Fruit fly (Drosophila melanogaster) whole organism, embryonic: ENCODE measurements around the gene crq.
A peak's percentile ranks its signal among the peaks of the same experiment; 100 is the strongest.

Source experiments
- Atf-2 ChIP-seq: fragments of 200-800 bp; sonication (Bioruptor generic); optimal IDR thresholded peaks from 2 replicates; lab custom pipeline; 2016; ENCODE audit warnings: missing biosample characterization, missing genetic modification characterization
- Bteb2 ChIP-seq: fragments of 200-800 bp; sonication (Bioruptor generic); optimal IDR thresholded peaks from 2 replicates; lab custom pipeline; 2016; ENCODE audit warnings: missing biosample characterization, missing genetic modification characterization
- CG11085 ChIP-seq: fragments of 200-800 bp; sonication (Bioruptor generic); IDR thresholded peaks from 2 replicates; pipeline ENCODE4 v1.3.6; 2022; ENCODE audit warnings: missing biosample characterization, missing genetic modification characterization
- CG12219 ChIP-seq: fragments of 200-800 bp; sonication (Bioruptor generic); optimal IDR thresholded peaks from 3 replicates; lab custom pipeline; 2018; ENCODE audit warnings: missing biosample characterization, mild to moderate bottlenecking, missing genetic modification characterization
- CG13123 ChIP-seq: fragments of 200-800 bp; sonication (Bioruptor generic); optimal IDR thresholded peaks from 2 replicates; lab custom pipeline; 2016; ENCODE audit warnings: missing biosample characterization, missing genetic modification characterization
- CG14667 ChIP-seq: fragments of 200-800 bp; sonication (Bioruptor generic); IDR thresholded peaks from 2 replicates; pipeline ENCODE4 v1.3.6; 2022; ENCODE audit warnings: missing biosample characterization, missing genetic modification characterization
- CG14860 ChIP-seq: fragments of 200-800 bp; sonication (Bioruptor generic); IDR thresholded peaks from 3 replicates; pipeline ENCODE4 v1.3.6; 2022; ENCODE audit warnings: missing biosample characterization, missing genetic modification characterization; ENCODE audit not compliant: partially characterized antibody
- CG17385 ChIP-seq: fragments of 200-800 bp; sonication (Bioruptor generic); optimal IDR thresholded peaks from 3 replicates; lab custom pipeline; 2018; ENCODE audit warnings: missing biosample characterization, mild to moderate bottlenecking, missing genetic modification characterization
- CG17912 ChIP-seq: fragments of 200-800 bp; sonication (Bioruptor generic); optimal IDR thresholded peaks from 2 replicates; lab custom pipeline; 2018; ENCODE audit warnings: missing biosample characterization, mild to moderate bottlenecking, missing genetic modification characterization
- CG18599 ChIP-seq: fragments of 200-800 bp; sonication (Bioruptor generic); optimal IDR thresholded peaks from 3 replicates; lab custom pipeline; 2017; ENCODE audit warnings: missing biosample characterization, missing genetic modification characterization, mild to moderate bottlenecking, moderate library complexity, missing genetic modification reagents
- CG30431 ChIP-seq: fragments of 200-800 bp; sonication (Bioruptor generic); optimal IDR thresholded peaks from 2 replicates; lab custom pipeline; 2017; ENCODE audit warnings: missing biosample characterization, missing genetic modification characterization
- CG31365 ChIP-seq: fragments of 200-800 bp; sonication (Bioruptor generic); optimal IDR thresholded peaks from 2 replicates; lab custom pipeline; 2018; ENCODE audit warnings: missing biosample characterization, mild to moderate bottlenecking, missing genetic modification characterization
- CG31441 ChIP-seq: fragments of 200-800 bp; sonication (Bioruptor generic); IDR thresholded peaks from 2 replicates; pipeline ENCODE4 v1.3.6; 2022; ENCODE audit warnings: missing biosample characterization, missing genetic modification characterization
- CG4360 ChIP-seq: fragments of 200-800 bp; sonication (Bioruptor generic); IDR thresholded peaks from 2 replicates; pipeline ENCODE4 v1.3.6; 2022; ENCODE audit warnings: missing biosample characterization, missing genetic modification characterization
- CG7786 ChIP-seq: fragments of 200-800 bp; sonication (Bioruptor generic); optimal IDR thresholded peaks from 2 replicates; lab custom pipeline; 2016; ENCODE audit warnings: missing biosample characterization, missing genetic modification characterization
- Dfd ChIP-seq, 2 experiments: fragments of >200 bp; optimal IDR thresholded peaks; 2 replicates each; lab custom pipeline; 2017; ENCODE audit warnings: missing biosample characterization in 2 of 2, missing genetic modification characterization in 2 of 2
- Fer3 ChIP-seq: fragments of 200-800 bp; sonication (Bioruptor generic); optimal IDR thresholded peaks from 2 replicates; lab custom pipeline; 2018; ENCODE audit warnings: missing biosample characterization, mild to moderate bottlenecking, missing genetic modification characterization, moderate library complexity
- Gsc ChIP-seq: fragments of 200-800 bp; sonication (Bioruptor generic); IDR thresholded peaks from 2 replicates; pipeline ENCODE4 v1.3.6; 2022; ENCODE audit warnings: missing biosample characterization, missing genetic modification characterization
- H2.0 ChIP-seq: fragments of 200-800 bp; sonication (Bioruptor generic); IDR thresholded peaks from 2 replicates; pipeline ENCODE4 v1.3.6; 2022; ENCODE audit warnings: missing biosample characterization, missing genetic modification characterization
- HLH4C ChIP-seq: fragments of 200-800 bp; sonication (Bioruptor generic); IDR thresholded peaks from 3 replicates; pipeline ENCODE4 v1.3.6; 2022; ENCODE audit warnings: missing biosample characterization, missing genetic modification characterization; ENCODE audit not compliant: partially characterized antibody
- HLH54F ChIP-seq: fragments of 200-800 bp; sonication (Bioruptor generic); optimal IDR thresholded peaks from 3 replicates; lab custom pipeline; 2016; ENCODE audit warnings: missing biosample characterization, missing genetic modification characterization
- Lpt ChIP-seq: fragments of >200 bp; optimal IDR thresholded peaks from 2 replicates; lab custom pipeline; 2018; ENCODE audit warnings: missing biosample characterization, missing genetic modification characterization
- MBD-R2 ChIP-seq: fragments of 200-800 bp; sonication (Bioruptor generic); IDR thresholded peaks from 2 replicates; pipeline ENCODE4 v1.3.6; 2022; ENCODE audit warnings: missing biosample characterization, missing genetic modification characterization
- Mrtf ChIP-seq: fragments of 200-800 bp; sonication (Bioruptor generic); IDR thresholded peaks from 3 replicates; pipeline ENCODE4 v1.3.6; 2022; ENCODE audit warnings: missing biosample characterization, missing genetic modification characterization
- Optix ChIP-seq: fragments of 200-800 bp; sonication (Bioruptor generic); IDR thresholded peaks from 3 replicates; pipeline ENCODE4 v1.3.6; 2022; ENCODE audit warnings: missing biosample characterization, missing genetic modification characterization
- Pdp1 ChIP-seq, 2 experiments: fragments of 200-800 bp; sonication (Bioruptor generic); optimal IDR thresholded peaks; 3 replicates each; lab custom pipeline; 2016; ENCODE audit warnings: missing biosample characterization in 2 of 2, missing genetic modification characterization in 2 of 2, mild to moderate bottlenecking in 1 of 2, moderate library complexity in 1 of 2
- Sin3A ChIP-seq: fragments of >200 bp; optimal IDR thresholded peaks from 2 replicates; lab custom pipeline; 2018
- Sox102F ChIP-seq: fragments of 200-800 bp; sonication (Bioruptor generic); optimal IDR thresholded peaks from 2 replicates; lab custom pipeline; 2018; ENCODE audit warnings: missing biosample characterization, mild to moderate bottlenecking, missing genetic modification characterization, moderate library complexity
- al ChIP-seq: fragments of 200-800 bp; sonication (Bioruptor generic); IDR thresholded peaks from 2 replicates; pipeline ENCODE4 v1.3.6; 2022; ENCODE audit warnings: missing biosample characterization, missing genetic modification characterization
- amos ChIP-seq: fragments of 200-800 bp; sonication (Bioruptor generic); IDR thresholded peaks from 2 replicates; pipeline ENCODE4 v1.3.6; 2022; ENCODE audit warnings: missing biosample characterization, missing genetic modification characterization; ENCODE audit not compliant: partially characterized antibody
- bab2 ChIP-seq: fragments of 200-800 bp; sonication (Bioruptor generic); optimal IDR thresholded peaks from 2 replicates; lab custom pipeline; 2016; ENCODE audit warnings: missing biosample characterization, missing genetic modification characterization
- bsh ChIP-seq, 2 experiments: fragments of 200-800 bp; sonication (Bioruptor generic); optimal IDR thresholded peaks; 2 replicates each; lab custom pipeline; 2017 to 2018; ENCODE audit warnings: mild to moderate bottlenecking in 2 of 2, missing biosample characterization in 2 of 2, missing genetic modification characterization in 2 of 2, moderate library complexity in 1 of 2
- cato ChIP-seq: fragments of 200-800 bp; sonication (Bioruptor generic); optimal IDR thresholded peaks from 2 replicates; lab custom pipeline; 2016; ENCODE audit warnings: missing biosample characterization, missing genetic modification characterization, borderline replicate concordance
- chif ChIP-seq, 2 experiments: fragments of 200-800 bp; sonication (Bioruptor generic); optimal IDR thresholded peaks; 3 replicates each; lab custom pipeline; 2016; ENCODE audit warnings: missing biosample characterization in 2 of 2, missing genetic modification characterization in 2 of 2
- en ChIP-seq: fragments of 200-800 bp; sonication (Bioruptor generic); optimal IDR thresholded peaks from 2 replicates; lab custom pipeline; 2016; ENCODE audit warnings: missing biosample characterization, missing genetic modification characterization
- her ChIP-seq: fragments of 200-800 bp; sonication (Bioruptor generic); optimal IDR thresholded peaks from 2 replicates; lab custom pipeline; 2016; ENCODE audit warnings: missing biosample characterization, missing genetic modification characterization
- hkb ChIP-seq, 2 experiments: fragments of 200-800 bp in 1 of 2; fragments of >200 bp in 1 of 2; sonication (Bioruptor generic) in 1 of 2; IDR thresholded peaks in 1 of 2; optimal IDR thresholded peaks in 1 of 2; 2 replicates each; pipeline versions ENCODE4 v1.3.6 to Lab custom; 2017 to 2022; ENCODE audit warnings: missing biosample characterization in 1 of 2, missing genetic modification characterization in 1 of 2
- lab ChIP-seq: fragments of 200-800 bp; sonication (Bioruptor generic); optimal IDR thresholded peaks from 3 replicates; lab custom pipeline; 2017; ENCODE audit warnings: missing biosample characterization, missing genetic modification characterization, mild to moderate bottlenecking, moderate library complexity, missing genetic modification reagents
- lmd ChIP-seq: fragments of 200-800 bp; sonication (Bioruptor generic); IDR thresholded peaks from 2 replicates; pipeline ENCODE4 v1.3.6; 2022; ENCODE audit warnings: missing biosample characterization, missing genetic modification characterization
- odd ChIP-seq: fragments of 200-800 bp; sonication (Bioruptor generic); optimal IDR thresholded peaks from 2 replicates; lab custom pipeline; 2017; ENCODE audit warnings: missing biosample characterization, mild to moderate bottlenecking, missing genetic modification characterization
- repo ChIP-seq: fragments of 200-800 bp; sonication (Bioruptor generic); optimal IDR thresholded peaks from 2 replicates; lab custom pipeline; 2016; ENCODE audit warnings: missing biosample characterization, missing genetic modification characterization
- rib ChIP-seq: fragments of 200-800 bp; sonication (Bioruptor generic); IDR thresholded peaks from 2 replicates; pipeline ENCODE4 v1.3.6; 2022; ENCODE audit warnings: missing biosample characterization, missing genetic modification characterization
- sd ChIP-seq: fragments of 200-800 bp; sonication (Bioruptor generic); optimal IDR thresholded peaks from 3 replicates; lab custom pipeline; 2018; ENCODE audit warnings: missing biosample characterization, mild to moderate bottlenecking, missing genetic modification characterization, moderate library complexity
- shn ChIP-seq: fragments of 200-800 bp; sonication (Bioruptor generic); optimal IDR thresholded peaks from 3 replicates; lab custom pipeline; 2016; ENCODE audit warnings: missing biosample characterization, missing genetic modification characterization
- sima ChIP-seq: fragments of 200-800 bp; sonication (Bioruptor generic); optimal IDR thresholded peaks from 2 replicates; lab custom pipeline; 2016; ENCODE audit warnings: missing biosample characterization, missing genetic modification characterization
- sisA ChIP-seq: fragments of 200-800 bp; sonication (Bioruptor generic); IDR thresholded peaks from 2 replicates; pipeline ENCODE4 v1.3.6; 2022; ENCODE audit warnings: missing biosample characterization, missing genetic modification characterization
- so ChIP-seq: fragments of 200-800 bp; sonication (Bioruptor generic); IDR thresholded peaks from 3 replicates; pipeline ENCODE4 v1.3.6; 2022; ENCODE audit warnings: missing biosample characterization, missing genetic modification characterization
- sug ChIP-seq: fragments of 200-800 bp; optimal IDR thresholded peaks from 2 replicates; lab custom pipeline; 2019; ENCODE audit warnings: missing biosample characterization, mild to moderate bottlenecking, missing genetic modification characterization, moderate library complexity
- trem ChIP-seq: fragments of 200-800 bp; optimal IDR thresholded peaks from 3 replicates; lab custom pipeline; 2019; ENCODE audit warnings: missing biosample characterization, mild to moderate bottlenecking, missing genetic modification characterization, moderate library complexity

The crq gene

dm6 chr2L:414593-415399 is 38.0 kb downstream of the crq start, which contains the start of the genes AP-2alpha and ebi (continued):
- TF ChIP-seq Dfd (GFP tag; optimal IDR thresholded peaks at IDR 0.05; lab: Kevin White, UChicago) (no peak), CG30431 (peak; percentile 80), Mrtf (GFP tag; lab: Robert Waterston, UW) (peak; percentile 84), odd (peak; percentile 60), chif (GFP tag; optimal IDR thresholded peaks at IDR 0.05; lab: Kevin White, UChicago) (peak; percentile 92 to 96), HLH4C (no peak), al (GFP tag; lab: Robert Waterston, UW) (peak; percentile 91), CG17912 (GFP tag; lab: Kevin White, UChicago) (peak; percentile 13), Sin3A (lab: Kevin White, UChicago) (peak; percentile 100), Optix (GFP tag; lab: Robert Waterston, UW) (peak; percentile 81), MBD-R2 (GFP tag; lab: Robert Waterston, UW) (peak; percentile 78), Atf-2 (GFP tag; lab: Kevin White, UChicago) (peak; percentile 94), bsh (GFP tag; optimal IDR thresholded peaks at IDR 0.05; lab: Kevin White, UChicago) (peak in 1 of 2 experiments; percentile 75), Fer3 (tag; lab: Kevin White, UChicago) (peak; percentile 78), HLH54F (peak; percentile 95), Pdp1 (GFP tag; optimal IDR thresholded peaks at IDR 0.05; lab: Kevin White, UChicago) (peak; percentile 91 to 94), H2.0 (peak; percentile 77; the same call in 1 of the 2 replicates), CG4360 (no peak), sug (peak; percentile 88), CG18599 (GFP tag; lab: Kevin White, UChicago) (peak; percentile 84), bab2 (GFP tag; lab: Kevin White, UChicago) (peak; percentile 94), Sox102F (GFP tag; lab: Kevin White, UChicago) (no peak), sd (tag; lab: Kevin White, UChicago) (peak; percentile 53), CG13123 (GFP tag; lab: Kevin White, UChicago) (peak; percentile 77), trem (peak; percentile 87), sisA (peak; percentile 93), CG12219 (GFP tag; lab: Kevin White, UChicago) (peak; percentile 60), so (GFP tag; lab: Robert Waterston, UW) (peak; percentile 72; the same call in 2 of the 3 replicates), Gsc (GFP tag; lab: Robert Waterston, UW) (peak; percentile 76), lmd (peak; percentile 94), CG14667 (GFP tag; lab: Robert Waterston, UW) (peak; percentile 86), amos (GFP tag; lab: Robert Waterston, UW) (peak; percentile 32; the same call in 1 of the 2 replicates), CG11085 (GFP tag; lab: Robert Waterston, UW) (peak; percentile 78), cato (peak; percentile 84), CG7786 (GFP tag; lab: Kevin White, UChicago) (peak; percentile 95), rib (peak; percentile 86), hkb (optimal IDR thresholded peaks at IDR 0.05; lab: Kevin White, UChicago) (peak; percentile 92), hkb (GFP tag; IDR thresholded peaks at IDR 0.05; lab: Robert Waterston, UW) (peak; percentile 81), lab (GFP tag; lab: Kevin White, UChicago) (peak; percentile 83), CG14860 (GFP tag; lab: Robert Waterston, UW) (no peak), sima (peak; percentile 37), Lpt (GFP tag; lab: Kevin White, UChicago) (no peak), CG31365 (tag; lab: Kevin White, UChicago) (no peak), CG31441 (GFP tag; lab: Robert Waterston, UW) (no peak; the same call in 1 of the 2 replicates), repo (GFP tag; lab: Kevin White, UChicago) (peak; percentile 81), en (GFP tag; lab: Kevin White, UChicago) (peak; percentile 50), shn (GFP tag; lab: Kevin White, UChicago) (peak; percentile 96), CG17385 (GFP tag; lab: Kevin White, UChicago) (peak; percentile 76), her (GFP tag; lab: Kevin White, UChicago) (peak; percentile 93), Bteb2 (GFP tag; lab: Kevin White, UChicago) (peak; percentile 83)
